Worm (Caenorhabditis elegans) whole organism, young adult: ENCODE measurements around the gene F56C9.6.

Source experiments
- B0035.1 ChIP-seq: sonication (generic microtip); optimal IDR thresholded peaks from 2 replicates; lab custom pipeline; 2016; ENCODE audit warnings: missing genetic modification characterization, mild to moderate bottlenecking, missing compliant biosample characterization, missing genotype, missing genetic modification reagents
- B0261.1 ChIP-seq: sonication (generic microtip); optimal IDR thresholded peaks from 2 replicates; lab custom pipeline; 2016; ENCODE audit warnings: mild to moderate bottlenecking, missing genetic modification characterization, moderate library complexity, missing compliant biosample characterization
- B0336.3 ChIP-seq: fragments of 200-800 bp; sonication (Bioruptor generic); IDR thresholded peaks from 2 replicates; pipeline ENCODE4 v1.3.6; 2022; ENCODE audit warnings: missing genetic modification characterization, missing compliant biosample characterization
- C06A6.2 ChIP-seq: fragments of 200-800 bp; sonication (Bioruptor generic); conservative IDR thresholded peaks from 2 replicates; pipeline ENCODE4 v1.3.6; 2022; ENCODE audit warnings: missing genetic modification characterization, missing compliant biosample characterization
- F52B5.7 ChIP-seq: sonication (generic microtip); optimal IDR thresholded peaks from 2 replicates; lab custom pipeline; 2016; ENCODE audit warnings: mild to moderate bottlenecking, missing genetic modification characterization, missing compliant biosample characterization
- F57C9.4 ChIP-seq: sonication (generic microtip); optimal IDR thresholded peaks from 2 replicates; lab custom pipeline; 2017; ENCODE audit warnings: mild to moderate bottlenecking, missing genetic modification characterization, missing compliant biosample characterization
- T07F8.4 ChIP-seq: sonication (generic microtip); optimal IDR thresholded peaks from 2 replicates; lab custom pipeline; 2016; ENCODE audit warnings: mild to moderate bottlenecking, missing genetic modification characterization, moderate library complexity, missing compliant biosample characterization
- T26A5.8 ChIP-seq: sonication (generic microtip); optimal IDR thresholded peaks from 2 replicates; lab custom pipeline; 2016; ENCODE audit warnings: missing genetic modification characterization, missing compliant biosample characterization
- Y53G8AR.9 ChIP-seq: fragments of 200-800 bp; sonication (Bioruptor generic); conservative IDR thresholded peaks from 2 replicates; pipeline ENCODE4 v1.3.6; 2022; ENCODE audit warnings: missing genetic modification reagents, missing genetic modification characterization, missing compliant biosample characterization
- Y56A3A.18 ChIP-seq: fragments of 200-800 bp; sonication (Bioruptor generic); IDR thresholded peaks from 2 replicates; pipeline ENCODE4 v1.3.6; 2022; ENCODE audit warnings: missing genetic modification reagents, missing genetic modification characterization, missing compliant biosample characterization
- Y95B8A.8 ChIP-seq: fragments of 200-800 bp; sonication (Bioruptor generic); IDR thresholded peaks from 2 replicates; pipeline ENCODE4 v1.3.6; 2022; ENCODE audit warnings: missing genetic modification reagents, missing genetic modification characterization, missing compliant biosample characterization
- ama-1 ChIP-seq, 3 experiments: fragments of 150-350 bp in 1 of 3; sonication (generic microtip) in 2 of 3; optimal IDR thresholded peaks; 2 replicates each; lab custom pipeline; 2014 to 2018; ENCODE audit warnings: missing biosample characterization in 2 of 3, missing genetic modification characterization in 2 of 3, missing genetic modification reagents in 2 of 3
- atf-7 ChIP-seq: sonication (generic microtip); optimal IDR thresholded peaks from 2 replicates; lab custom pipeline; 2017; ENCODE audit warnings: mild to moderate bottlenecking, missing genetic modification characterization, missing compliant biosample characterization
- athp-1 ChIP-seq: sonication (generic microtip); optimal IDR thresholded peaks from 2 replicates; lab custom pipeline; 2017; ENCODE audit warnings: mild to moderate bottlenecking, missing genetic modification characterization, missing compliant biosample characterization
- cebp-1 ChIP-seq, 2 experiments: fragments of 200-800 bp in 1 of 2; sonication (Bioruptor generic) in 1 of 2; sonication (generic microtip) in 1 of 2; IDR thresholded peaks in 1 of 2; optimal IDR thresholded peaks in 1 of 2; 2 replicates each; pipeline versions ENCODE4 v1.3.6 to Lab custom; 2017 to 2022; ENCODE audit warnings: missing compliant biosample characterization in 2 of 2, missing genetic modification characterization in 2 of 2, mild to moderate bottlenecking in 1 of 2, missing genetic modification reagents in 1 of 2, moderate library complexity in 1 of 2
- cebp-2 ChIP-seq: fragments of 200-800 bp; sonication (Bioruptor generic); IDR thresholded peaks from 2 replicates; pipeline ENCODE4 v1.3.6; 2022; ENCODE audit warnings: missing genetic modification characterization, missing compliant biosample characterization
- ceh-40 ChIP-seq: fragments of 200-800 bp; sonication (Bioruptor generic); IDR thresholded peaks from 2 replicates; pipeline ENCODE4 v1.3.6; 2022; ENCODE audit warnings: missing genetic modification characterization, missing compliant biosample characterization
- ceh-79 ChIP-seq: sonication (generic microtip); optimal IDR thresholded peaks from 2 replicates; lab custom pipeline; 2017; ENCODE audit warnings: mild to moderate bottlenecking, missing genetic modification characterization, missing compliant biosample characterization
- chd-7 ChIP-seq: sonication (generic microtip); optimal IDR thresholded peaks from 2 replicates; lab custom pipeline; 2016; ENCODE audit warnings: mild to moderate bottlenecking, missing genetic modification characterization, moderate library complexity, missing compliant biosample characterization
- die-1 ChIP-seq: sonication (generic microtip); optimal IDR thresholded peaks from 2 replicates; lab custom pipeline; 2016; ENCODE audit warnings: missing genotype, mild to moderate bottlenecking, missing genetic modification characterization, missing compliant biosample characterization
- dox-1 ChIP-seq: fragments of 200-800 bp; sonication (Bioruptor generic); IDR thresholded peaks from 2 replicates; pipeline ENCODE4 v1.3.6; 2022; ENCODE audit warnings: missing genetic modification reagents, missing genetic modification characterization, missing compliant biosample characterization
- dpff-1 ChIP-seq: sonication (generic microtip); optimal IDR thresholded peaks from 2 replicates; lab custom pipeline; 2017; ENCODE audit warnings: mild to moderate bottlenecking, missing genetic modification characterization, missing compliant biosample characterization
- efl-1 ChIP-seq: fragments of 150-350 bp; optimal IDR thresholded peaks from 2 replicates; lab custom pipeline; 2014; ENCODE audit warnings: missing biosample characterization, missing genetic modification reagents, missing genetic modification characterization
- fkh-3 ChIP-seq: sonication (generic microtip); optimal IDR thresholded peaks from 2 replicates; lab custom pipeline; 2016; ENCODE audit warnings: mild to moderate bottlenecking, missing genetic modification characterization, missing compliant biosample characterization
- hlh-26 ChIP-seq: fragments of 200-800 bp; sonication (Bioruptor generic); conservative IDR thresholded peaks from 2 replicates; pipeline ENCODE4 v1.3.6; 2022; ENCODE audit warnings: missing genetic modification reagents, missing genetic modification characterization, missing compliant biosample characterization
- let-526 ChIP-seq: fragments of 200-800 bp; sonication (Bioruptor generic); IDR thresholded peaks from 2 replicates; pipeline ENCODE4 v1.3.6; 2022; ENCODE audit warnings: missing genetic modification reagents, missing genetic modification characterization, missing compliant biosample characterization
- lin-40 ChIP-seq: sonication (generic microtip); optimal IDR thresholded peaks from 2 replicates; lab custom pipeline; 2016; ENCODE audit warnings: missing genetic modification characterization, mild to moderate bottlenecking, missing compliant biosample characterization, missing genotype, missing genetic modification reagents
- lin-54 ChIP-seq: fragments of 200-800 bp; sonication (Bioruptor generic); optimal IDR thresholded peaks from 2 replicates; lab custom pipeline; 2018; ENCODE audit warnings: mild to moderate bottlenecking, missing genetic modification characterization, missing compliant biosample characterization
- lsy-27 ChIP-seq: sonication (generic microtip); optimal IDR thresholded peaks from 2 replicates; lab custom pipeline; 2017; ENCODE audit warnings: missing genetic modification characterization, mild to moderate bottlenecking, missing compliant biosample characterization, antibody characterized with exemption, missing genotype, borderline replicate concordance; ENCODE audit not compliant: insufficient read depth
- madf-6 ChIP-seq: fragments of 200-800 bp; sonication (Bioruptor generic); IDR thresholded peaks from 2 replicates; pipeline ENCODE4 v1.3.6; 2022; ENCODE audit warnings: missing genetic modification reagents, missing genetic modification characterization, missing compliant biosample characterization
- mxl-1 ChIP-seq: sonication (generic microtip); optimal IDR thresholded peaks from 2 replicates; lab custom pipeline; 2016; ENCODE audit warnings: missing genetic modification characterization, missing compliant biosample characterization
- nfyb-1 ChIP-seq: fragments of 200-800 bp; sonication (Bioruptor generic); IDR thresholded peaks from 2 replicates; pipeline ENCODE4 v1.3.6; 2022; ENCODE audit warnings: missing genetic modification reagents, missing genetic modification characterization, missing compliant biosample characterization
- pbrm-1 ChIP-seq: fragments of 200-800 bp; sonication (Bioruptor generic); IDR thresholded peaks from 2 replicates; pipeline ENCODE4 v1.3.6; 2022; ENCODE audit warnings: missing genetic modification reagents, missing genetic modification characterization, missing compliant biosample characterization
- repo-1 ChIP-seq: sonication (generic microtip); optimal IDR thresholded peaks from 2 replicates; lab custom pipeline; 2017; ENCODE audit warnings: mild to moderate bottlenecking, missing genetic modification characterization, missing compliant biosample characterization
- somi-1 ChIP-seq: fragments of 200-800 bp; sonication (Bioruptor generic); optimal IDR thresholded peaks from 2 replicates; lab custom pipeline; 2018; ENCODE audit warnings: mild to moderate bottlenecking, missing genetic modification characterization, missing compliant biosample characterization
- sptf-2 ChIP-seq: fragments of 200-800 bp; sonication (Bioruptor generic); optimal IDR thresholded peaks from 2 replicates; lab custom pipeline; 2018; ENCODE audit warnings: mild to moderate bottlenecking, missing genetic modification characterization, missing compliant biosample characterization
- unc-130 ChIP-seq: sonication (generic microtip); optimal IDR thresholded peaks from 2 replicates; lab custom pipeline; 2016; ENCODE audit warnings: missing genetic modification reagents, missing genetic modification characterization, missing compliant biosample characterization
- zim-3 ChIP-seq: sonication (generic microtip); optimal IDR thresholded peaks from 2 replicates; lab custom pipeline; 2017; ENCODE audit warnings: mild to moderate bottlenecking, missing genetic modification characterization, moderate library complexity, missing compliant biosample characterization
- ztf-25 ChIP-seq: fragments of 200-800 bp; sonication (Bioruptor generic); IDR thresholded peaks from 2 replicates; pipeline ENCODE4 v1.3.6; 2022; ENCODE audit warnings: missing genetic modification reagents, missing genetic modification characterization, missing compliant biosample characterization

The F56C9.6 gene

ce11 chrIII:7331671-7332070 lies 21.1 kb upstream of the F56C9.6 start:
- TF ChIP-seq Y95B8A.8 (GFP tag; lab: Robert Waterston, UW) (no peak), T07F8.4 (tag; lab: Kevin White, UChicago) (no peak), die-1 (tag; lab: Kevin White, UChicago) (no peak), dox-1 (GFP tag; lab: Robert Waterston, UW) (no peak), cebp-2 (no peak), lsy-27 (tag; lab: Kevin White, UChicago) (no peak), unc-130 (GFP tag; lab: Kevin White, UChicago) (no peak), ztf-25 (GFP tag; lab: Robert Waterston, UW) (no peak), C06A6.2 (GFP tag; lab: Robert Waterston, UW) (no peak), chd-7 (tag; lab: Kevin White, UChicago) (no peak), B0261.1 (tag; lab: Kevin White, UChicago) (no peak), atf-7 (no peak), sptf-2 (GFP tag; lab: Kevin White, UChicago) (no peak), dpff-1 (tag; lab: Kevin White, UChicago) (no peak), hlh-26 (GFP tag; lab: Robert Waterston, UW) (no peak), mxl-1 (no peak)

ce11 chrIII:7329155-7329732 lies 18.7 kb upstream of the F56C9.6 start, which contains the start of gene lab-2:
TSS of gene lab-2 (minus strand) at chrIII:7329607.
- peak; percentile 72; the same call in 1 of the 2 replicates for TF ChIP-seq nfyb-1
- peak; percentile 18 for TF ChIP-seq lin-40 (tag; lab: Kevin White, UChicago)
- TF ChIP-seq pbrm-1: no peak
- 0 out of 2 replicates have a peak, but pooled peaks have one; percentile 9 for TF ChIP-seq let-526 (GFP tag; lab: Robert Waterston, UW)
- TF ChIP-seq madf-6 (GFP tag; lab: Robert Waterston, UW): 0 out of 2 replicates have a peak, but pooled peaks have one; percentile 34
- TF ChIP-seq repo-1 (tag; lab: Kevin White, UChicago): peak; percentile 67
- no peak for TF ChIP-seq ztf-25 (GFP tag; lab: Robert Waterston, UW)
- no peak for TF ChIP-seq ceh-40 (GFP tag; lab: Robert Waterston, UW)
- TF ChIP-seq cebp-1 (GFP tag; IDR thresholded peaks at IDR 0.05; lab: Robert Waterston, UW): no peak
- peak; percentile 33 for TF ChIP-seq cebp-1 (tag; optimal IDR thresholded peaks at IDR 0.05; lab: Kevin White, UChicago)
- peak; percentile 52 for TF ChIP-seq chd-7 (tag; lab: Kevin White, UChicago)
- TF ChIP-seq athp-1 (tag; lab: Kevin White, UChicago): peak; percentile 78
- peak; percentile 51 for TF ChIP-seq ama-1 (optimal IDR thresholded peaks at IDR 0.05; lab: Kevin White, UChicago)
- TF ChIP-seq ama-1 (GFP tag; optimal IDR thresholded peaks at IDR 0.05; lab: Kevin White, UChicago): no peak
- TF ChIP-seq Y95B8A.8 (GFP tag; lab: Robert Waterston, UW): 0 out of 2 replicates have a peak, but pooled peaks have one; percentile 8
- TF ChIP-seq F52B5.7 (tag; lab: Kevin White, UChicago): peak; percentile 67
- TF ChIP-seq F57C9.4: peak; percentile 70
- peak; percentile 17 for TF ChIP-seq zim-3 (tag; lab: Kevin White, UChicago)
- TF ChIP-seq Y53G8AR.9: peak; percentile 53; the same call in 1 of the 2 replicates
- no peak for TF ChIP-seq ceh-79
- peak; percentile 26 for TF ChIP-seq B0035.1
- no peak for TF ChIP-seq somi-1 (GFP tag; lab: Kevin White, UChicago)
- peak; percentile 40 for TF ChIP-seq dpff-1 (tag; lab: Kevin White, UChicago)
- TF ChIP-seq B0336.3: peak; percentile 71
- peak; percentile 27 for TF ChIP-seq fkh-3 (tag; lab: Kevin White, UChicago)
- peak; percentile 27 for TF ChIP-seq atf-7
- 0 out of 2 replicates have a peak, but pooled peaks have one; percentile 10 for TF ChIP-seq C06A6.2 (GFP tag; lab: Robert Waterston, UW)
- TF ChIP-seq Y56A3A.18: peak; percentile 65; the same call in 1 of the 2 replicates
- no peak for TF ChIP-seq T26A5.8
- TF ChIP-seq lin-54 (GFP tag; lab: Kevin White, UChicago): peak; percentile 10
- no peak for TF ChIP-seq efl-1 (GFP tag; lab: Kevin White, UChicago)
- TF ChIP-seq, all 124 proteins: peak for 22
